Fruit fly (Drosophila melanogaster) whole organism, pupa: Measurements from ENCODE around the gene lgs.

Experiments used
- CG13204 ChIP-seq: fragments of 200-800 bp; sonication (Bioruptor generic); optimal IDR thresholded peaks from 2 replicates; lab custom pipeline; 2018; ENCODE audit warnings: missing biosample characterization, mild to moderate bottlenecking, missing genetic modification characterization, moderate library complexity
- CG14655 ChIP-seq: fragments of 200-800 bp; sonication (Bioruptor generic); optimal IDR thresholded peaks from 3 replicates; lab custom pipeline; 2017; ENCODE audit warnings: mild to moderate bottlenecking, missing biosample characterization, missing genetic modification reagents, missing genetic modification characterization
- CG15710 ChIP-seq: fragments of 200-800 bp; sonication (Bioruptor generic); optimal IDR thresholded peaks from 2 replicates; lab custom pipeline; 2018; ENCODE audit warnings: missing biosample characterization, mild to moderate bottlenecking, missing genetic modification characterization, moderate library complexity
- CG17806 ChIP-seq: fragments of 200-800 bp; sonication (Bioruptor generic); optimal IDR thresholded peaks from 2 replicates; lab custom pipeline; 2018; ENCODE audit warnings: missing biosample characterization, mild to moderate bottlenecking, missing genetic modification characterization, moderate library complexity
- CG32121 ChIP-seq: fragments of 200-800 bp; sonication (Bioruptor generic); IDR thresholded peaks from 2 replicates; pipeline ENCODE4 v1.3.6; 2022; ENCODE audit warnings: missing biosample characterization, missing genetic modification characterization
- CG8159 ChIP-seq: fragments of 200-800 bp; sonication (Bioruptor generic); optimal IDR thresholded peaks from 3 replicates; lab custom pipeline; 2018; ENCODE audit warnings: missing biosample characterization, mild to moderate bottlenecking, missing genetic modification characterization, moderate library complexity
- EcR ChIP-seq: fragments of 200-800 bp; sonication (Bioruptor generic); optimal IDR thresholded peaks from 3 replicates; lab custom pipeline; 2019; ENCODE audit warnings: missing biosample characterization, missing genetic modification characterization, mild to moderate bottlenecking, moderate library complexity, missing genetic modification reagents
- Ets98B ChIP-seq: fragments of 200-800 bp; sonication (Bioruptor generic); IDR thresholded peaks from 2 replicates; pipeline ENCODE4 v1.3.6; 2022; ENCODE audit warnings: missing biosample characterization, missing genetic modification characterization
- Pif1A ChIP-seq: fragments of 200-800 bp; sonication (Bioruptor generic); optimal IDR thresholded peaks from 3 replicates; lab custom pipeline; 2016; ENCODE audit warnings: missing biosample characterization, missing genetic modification characterization
- Pif1B ChIP-seq: fragments of 200-800 bp; sonication (Bioruptor generic); optimal IDR thresholded peaks from 3 replicates; lab custom pipeline; 2016; ENCODE audit warnings: missing biosample characterization, missing genetic modification characterization
- Snoo ChIP-seq: fragments of 200-800 bp; sonication (Bioruptor generic); optimal IDR thresholded peaks from 3 replicates; lab custom pipeline; 2017; ENCODE audit warnings: missing biosample characterization, mild to moderate bottlenecking, missing genetic modification characterization, inconsistent platforms
- fd96Ca ChIP-seq: fragments of 200-800 bp; sonication (Bioruptor generic); IDR thresholded peaks from 3 replicates; pipeline ENCODE4 v1.3.6; 2022; ENCODE audit warnings: missing biosample characterization, missing genetic modification characterization

DNA sequence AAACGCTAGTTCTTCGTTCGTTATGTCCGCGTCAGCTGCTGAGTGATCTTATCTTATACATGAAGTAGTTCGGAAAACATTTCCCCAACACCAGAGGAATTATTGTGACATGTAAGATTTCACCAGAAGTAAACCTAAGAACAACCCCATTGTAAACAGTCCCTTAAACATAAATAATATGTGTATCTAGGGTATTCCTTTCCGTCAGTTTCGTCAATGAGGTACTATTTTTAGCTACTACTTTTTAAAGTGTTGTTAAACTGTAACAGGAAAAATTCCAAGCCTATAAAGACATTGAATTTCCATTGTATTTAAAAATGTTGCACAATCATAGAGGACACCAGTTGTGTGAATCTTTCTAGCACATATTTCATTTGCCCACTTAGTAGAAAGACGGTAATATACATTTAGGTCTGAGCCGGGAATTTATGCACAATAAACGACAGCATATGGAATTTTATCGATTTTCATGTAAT lies 39.0 kb upstream of the lgs start:
- TF ChIP-seq CG15710 (no peak), Pif1A (GFP tag; lab: Kevin White, UChicago) (no peak), CG14655 (GFP tag; lab: Kevin White, UChicago) (no peak), Ets98B (GFP tag; lab: Robert Waterston, UW) (no peak), fd96Ca (GFP tag; lab: Robert Waterston, UW) (no peak), EcR (GFP tag; lab: Kevin White, UChicago) (no peak), Snoo (tag; lab: Kevin White, UChicago) (no peak), CG13204 (GFP tag; lab: Kevin White, UChicago) (no peak), CG32121 (no peak), CG17806 (tag; lab: Kevin White, UChicago) (no peak), Pif1B (no peak), CG8159 (no peak)
